ENCODE assay signal across 1 fruit fly cellular context in genomic region chr2L:8852235-8852634, dm6.
TF ChIP-seq lines count a peak whose summit lies in the region.

No protein-coding gene starts in this region.

TF ChIP-seq in whole organism, embryonic, 481 proteins besides CTCF, POLR2A, EP300 and RAD21 (continued from another document and continues in another):
- TF ChIP-seq CG8290 (GFP tag; optimal IDR thresholded peaks at IDR 0.05; lab: Kevin White, UChicago) (peak; percentile 59), CG8290 (tag; optimal IDR thresholded peaks at IDR 0.05; lab: Kevin White, UChicago) (peak in 1 of 2 experiments; percentile 89), CG7987 (GFP tag; optimal IDR thresholded peaks at IDR 0.05; lab: Kevin White, UChicago) (peak; percentile 71), Med (GFP tag; lab: Kevin White, UChicago) (peak; percentile 86), oc (tag; optimal IDR thresholded peaks at IDR 0.05; lab: Kevin White, UChicago) (peak; percentile 20), jigr1 (GFP tag; IDR thresholded peaks at IDR 0.05; lab: Robert Waterston, UW) (no peak), grn (GFP tag; optimal IDR thresholded peaks at IDR 0.05; lab: Kevin White, UChicago) (peak; percentile 61), ab (GFP tag; optimal IDR thresholded peaks at IDR 0.05; lab: Kevin White, UChicago) (no peak), CG15601 (tag; optimal IDR thresholded peaks at IDR 0.05; lab: Kevin White, UChicago) (peak; percentile 83), CG4617 (GFP tag; optimal IDR thresholded peaks at IDR 0.05; lab: Kevin White, UChicago; ENCODE audit: borderline replicate concordance) (no peak), Blimp-1 (GFP tag; optimal IDR thresholded peaks at IDR 0.05; lab: Kevin White, UChicago) (peak; percentile 53), gfzf (GFP tag; optimal IDR thresholded peaks at IDR 0.05; lab: Kevin White, UChicago) (no peak), CG9437 (GFP tag; optimal IDR thresholded peaks at IDR 0.05; lab: Kevin White, UChicago) (no peak), CG17359 (tag; optimal IDR thresholded peaks at IDR 0.05; lab: Kevin White, UChicago) (peak; percentile 53), CG12219 (GFP tag; optimal IDR thresholded peaks at IDR 0.05; lab: Kevin White, UChicago) (peak; percentile 65), CG6254 (GFP tag; optimal IDR thresholded peaks at IDR 0.05; lab: Kevin White, UChicago) (peak; percentile 78), amos (GFP tag; IDR thresholded peaks at IDR 0.05; lab: Robert Waterston, UW; ENCODE audit: partially characterized antibody) (no peak), CG31224 (GFP tag; IDR thresholded peaks at IDR 0.05; lab: Robert Waterston, UW) (no peak), lov (optimal IDR thresholded peaks at IDR 0.05; lab: Kevin White, UChicago) (no peak), lov (GFP tag; IDR thresholded peaks at IDR 0.05; lab: Robert Waterston, UW) (peak; percentile 68; the same call in 2 of the 3 replicates), Nf-YB (GFP tag; optimal IDR thresholded peaks at IDR 0.05; lab: Kevin White, UChicago) (peak; percentile 71), Taf1 (GFP tag; IDR thresholded peaks at IDR 0.05; lab: Robert Waterston, UW) (no peak), Adf1 (GFP tag; IDR thresholded peaks at IDR 0.05; lab: Robert Waterston, UW) (no peak), CG15011 (GFP tag; optimal IDR thresholded peaks at IDR 0.05; lab: Kevin White, UChicago) (peak; percentile 67), sug (tag; optimal IDR thresholded peaks at IDR 0.05; lab: Kevin White, UChicago) (no peak), ac (GFP tag; optimal IDR thresholded peaks at IDR 0.05; lab: Kevin White, UChicago) (peak; percentile 96), HLH4C (GFP tag; IDR thresholded peaks at IDR 0.05; lab: Robert Waterston, UW; ENCODE audit: partially characterized antibody) (no peak), yki (optimal IDR thresholded peaks at IDR 0.05; lab: Kevin White, UChicago) (no peak), slp2 (GFP tag; optimal IDR thresholded peaks at IDR 0.05; lab: Kevin White, UChicago) (peak; percentile 34), Tbp (GFP tag; optimal IDR thresholded peaks at IDR 0.05; lab: Kevin White, UChicago) (no peak), nmo (GFP tag; optimal IDR thresholded peaks at IDR 0.05; lab: Kevin White, UChicago) (peak; percentile 28), CG18619 (GFP tag; optimal IDR thresholded peaks at IDR 0.05; lab: Kevin White, UChicago) (peak; percentile 72), CG2678 (tag; optimal IDR thresholded peaks at IDR 0.05; lab: Kevin White, UChicago) (peak; percentile 66), kni (GFP tag; optimal IDR thresholded peaks at IDR 0.05; lab: Kevin White, UChicago) (peak; percentile 95), klu (GFP tag; IDR thresholded peaks at IDR 0.05; lab: Robert Waterston, UW) (no peak), Spps (tag; optimal IDR thresholded peaks at IDR 0.05; lab: Kevin White, UChicago) (peak; percentile 77), Six4 (GFP tag; optimal IDR thresholded peaks at IDR 0.05; lab: Kevin White, UChicago) (peak; percentile 69), CG2202 (tag; optimal IDR thresholded peaks at IDR 0.05; lab: Kevin White, UChicago) (peak; percentile 87), Deaf1 (tag; optimal IDR thresholded peaks at IDR 0.05; lab: Kevin White, UChicago) (peak; percentile 6), BEAF-32 (GFP tag; optimal IDR thresholded peaks at IDR 0.05; lab: Kevin White, UChicago) (no peak), ERR (GFP tag; optimal IDR thresholded peaks at IDR 0.05; lab: Kevin White, UChicago) (no peak), btn (GFP tag; optimal IDR thresholded peaks at IDR 0.05; lab: Kevin White, UChicago) (peak; percentile 54), CG4404 (GFP tag; IDR thresholded peaks at IDR 0.05; lab: Robert Waterston, UW) (peak; percentile 8; the same call in 1 of the 2 replicates), peb (GFP tag; IDR thresholded peaks at IDR 0.05; lab: Robert Waterston, UW) (no peak), CG10431 (GFP tag; optimal IDR thresholded peaks at IDR 0.05; lab: Kevin White, UChicago) (peak; percentile 70), CG16815 (GFP tag; optimal IDR thresholded peaks at IDR 0.05; lab: Kevin White, UChicago) (no peak), sima (GFP tag; optimal IDR thresholded peaks at IDR 0.05; lab: Kevin White, UChicago) (no peak), CG16863 (GFP tag; optimal IDR thresholded peaks at IDR 0.05; lab: Kevin White, UChicago) (peak; percentile 38), Doc3 (GFP tag; IDR thresholded peaks at IDR 0.05; lab: Robert Waterston, UW; ENCODE audit: partially characterized antibody) (no peak), Dbx (GFP tag; IDR thresholded peaks at IDR 0.05; lab: Robert Waterston, UW) (no peak), MTF-1 (GFP tag; optimal IDR thresholded peaks at IDR 0.05; lab: Kevin White, UChicago; ENCODE audit: borderline replicate concordance) (peak; percentile 85), Bteb2 (GFP tag; optimal IDR thresholded peaks at IDR 0.05; lab: Kevin White, UChicago) (no peak), CG9797 (GFP tag; optimal IDR thresholded peaks at IDR 0.05; lab: Kevin White, UChicago) (peak; percentile 34), wor (GFP tag; IDR thresholded peaks at IDR 0.05; lab: Robert Waterston, UW) (no peak), run (tag; optimal IDR thresholded peaks at IDR 0.05; lab: Kevin White, UChicago) (no peak), hkb (optimal IDR thresholded peaks at IDR 0.05; lab: Kevin White, UChicago) (no peak), hkb (GFP tag; IDR thresholded peaks at IDR 0.05; lab: Robert Waterston, UW) (peak; percentile 62; the same call in 1 of the 2 replicates), Nf-YA (GFP tag; IDR thresholded peaks at IDR 0.05; lab: Robert Waterston, UW) (no peak), dmrt11E (tag; optimal IDR thresholded peaks at IDR 0.05; lab: Kevin White, UChicago) (peak; percentile 89), Opbp (GFP tag; IDR thresholded peaks at IDR 0.05; lab: Robert Waterston, UW; ENCODE audit: partially characterized antibody) (no peak), Xbp1 (GFP tag; optimal IDR thresholded peaks at IDR 0.05; lab: Kevin White, UChicago) (no peak), nerfin-1 (tag; optimal IDR thresholded peaks at IDR 0.05; lab: Kevin White, UChicago) (peak; percentile 76), CG5180 (GFP tag; optimal IDR thresholded peaks at IDR 0.05; lab: Kevin White, UChicago) (peak; percentile 75), lab (GFP tag; optimal IDR thresholded peaks at IDR 0.05; lab: Kevin White, UChicago) (peak; percentile 77), dimm (GFP tag; IDR thresholded peaks at IDR 0.05; lab: Robert Waterston, UW) (no peak), Mes4 (GFP tag; optimal IDR thresholded peaks at IDR 0.05; lab: Kevin White, UChicago) (peak; percentile 63), Jarid2 (GFP tag; optimal IDR thresholded peaks at IDR 0.05; lab: Kevin White, UChicago) (peak; percentile 62), CG7372 (GFP tag; IDR thresholded peaks at IDR 0.05; lab: Robert Waterston, UW) (no peak), Atf-2 (GFP tag; optimal IDR thresholded peaks at IDR 0.05; lab: Kevin White, UChicago) (peak; percentile 11), croc (GFP tag; conservative IDR thresholded peaks at IDR 0.05; lab: Robert Waterston, UW) (peak; percentile 49; the same call in 2 of the 3 replicates), ham (GFP tag; IDR thresholded peaks at IDR 0.05; lab: Robert Waterston, UW) (no peak), CG3163 (GFP tag; optimal IDR thresholded peaks at IDR 0.05; lab: Kevin White, UChicago) (peak; percentile 25), unpg (GFP tag; optimal IDR thresholded peaks at IDR 0.05; lab: Kevin White, UChicago) (peak; percentile 69), br (optimal IDR thresholded peaks at IDR 0.05; lab: Kevin White, UChicago) (no peak), CG6689 (GFP tag; IDR thresholded peaks at IDR 0.05; lab: Robert Waterston, UW) (peak; percentile 24; the same call in 1 of the 2 replicates), zf30C (GFP tag; optimal IDR thresholded peaks at IDR 0.05; lab: Kevin White, UChicago) (no peak), sens (GFP tag; lab: Kevin White, UChicago) (peak; percentile 91), CG15514 (GFP tag; optimal IDR thresholded peaks at IDR 0.05; lab: Kevin White, UChicago) (peak; percentile 28), H2.0 (GFP tag; IDR thresholded peaks at IDR 0.05; lab: Robert Waterston, UW) (no peak), nerfin-2 (GFP tag; IDR thresholded peaks at IDR 0.05; lab: Robert Waterston, UW; ENCODE audit: partially characterized antibody) (no peak), CG30431 (GFP tag; optimal IDR thresholded peaks at IDR 0.05; lab: Kevin White, UChicago) (peak; percentile 23), eve (GFP tag; optimal IDR thresholded peaks at IDR 0.05; lab: Kevin White, UChicago) (no peak), h (optimal IDR thresholded peaks at IDR 0.05; lab: Kevin White, UChicago) (no peak), lmd (GFP tag; IDR thresholded peaks at IDR 0.05; lab: Robert Waterston, UW) (no peak), CG14710 (tag; optimal IDR thresholded peaks at IDR 0.05; lab: Kevin White, UChicago) (peak; percentile 86), inv (GFP tag; IDR thresholded peaks at IDR 0.05; lab: Robert Waterston, UW; ENCODE audit: partially characterized antibody) (no peak), lilli (GFP tag; optimal IDR thresholded peaks at IDR 0.05; lab: Kevin White, UChicago) (no peak), hth (optimal IDR thresholded peaks at IDR 0.05; lab: Kevin White, UChicago) (no peak), Max (GFP tag; optimal IDR thresholded peaks at IDR 0.05; lab: Kevin White, UChicago) (no peak), CG1529 (GFP tag; optimal IDR thresholded peaks at IDR 0.05; lab: Kevin White, UChicago) (peak; percentile 74), corto (GFP tag; optimal IDR thresholded peaks at IDR 0.05; lab: Kevin White, UChicago) (no peak), nau (GFP tag; optimal IDR thresholded peaks at IDR 0.05; lab: Kevin White, UChicago) (peak; percentile 64), tna (GFP tag; IDR thresholded peaks at IDR 0.05; lab: Robert Waterston, UW; ENCODE audit: partially characterized antibody) (no peak), CG14860 (GFP tag; IDR thresholded peaks at IDR 0.05; lab: Robert Waterston, UW; ENCODE audit: partially characterized antibody) (no peak), Kr (GFP tag; optimal IDR thresholded peaks at IDR 0.05; lab: Kevin White, UChicago) (peak; percentile 99), bigmax (GFP tag; optimal IDR thresholded peaks at IDR 0.05; lab: Kevin White, UChicago) (no peak), ci (GFP tag; IDR thresholded peaks at IDR 0.05; lab: Robert Waterston, UW) (peak; percentile 72), onecut (GFP tag; IDR thresholded peaks at IDR 0.05; lab: Robert Waterston, UW) (peak; percentile 67), scrt (GFP tag; optimal IDR thresholded peaks at IDR 0.05; lab: Kevin White, UChicago) (peak; percentile 14), CG3726 (GFP tag; IDR thresholded peaks at IDR 0.05; lab: Robert Waterston, UW) (no peak), NfI (GFP tag; optimal IDR thresholded peaks at IDR 0.05; lab: Kevin White, UChicago) (no peak), pnt (GFP tag; optimal IDR thresholded peaks at IDR 0.05; lab: Kevin White, UChicago) (peak; percentile 26), CG13624 (GFP tag; optimal IDR thresholded peaks at IDR 0.05; lab: Kevin White, UChicago) (no peak), HmgZ (tag; optimal IDR thresholded peaks at IDR 0.05; lab: Kevin White, UChicago) (no peak), gsb (GFP tag; IDR thresholded peaks at IDR 0.05; lab: Robert Waterston, UW) (no peak), Trl (optimal IDR thresholded peaks at IDR 0.05; lab: Kevin White, UChicago) (no peak), Trl (GFP tag; optimal IDR thresholded peaks at IDR 0.05; lab: Kevin White, UChicago) (peak; percentile 77), CkIIα-i1 (GFP tag; IDR thresholded peaks at IDR 0.05; lab: Robert Waterston, UW) (no peak), B-H1 (GFP tag; IDR thresholded peaks at IDR 0.05; lab: Robert Waterston, UW) (no peak), CG9609 (GFP tag; optimal IDR thresholded peaks at IDR 0.05; lab: Kevin White, UChicago) (peak; percentile 20), pan (optimal IDR thresholded peaks at IDR 0.05; lab: Kevin White, UChicago) (no peak), pan (GFP tag; optimal IDR thresholded peaks at IDR 0.05 in 1 of 2, IDR thresholded peaks at IDR 0.05 in 1 of 2) (peak in 1 of 2 experiments; percentile 9), CG14014 (GFP tag; IDR thresholded peaks at IDR 0.05; lab: Robert Waterston, UW) (no peak), CG16779 (GFP tag; IDR thresholded peaks at IDR 0.05; lab: Robert Waterston, UW) (no peak), Doc2 (GFP tag; IDR thresholded peaks at IDR 0.05; lab: Robert Waterston, UW) (no peak), CG6272 (GFP tag; IDR thresholded peaks at IDR 0.05; lab: Robert Waterston, UW) (no peak), CG17328 (GFP tag; IDR thresholded peaks at IDR 0.05; lab: Robert Waterston, UW) (peak; percentile 58; the same call in 1 of the 2 replicates), CG1832 (GFP tag; optimal IDR thresholded peaks at IDR 0.05; lab: Kevin White, UChicago) (no peak), D19A (tag; optimal IDR thresholded peaks at IDR 0.05; lab: Kevin White, UChicago) (peak; percentile 60), stwl (tag; optimal IDR thresholded peaks at IDR 0.05; lab: Kevin White, UChicago) (peak; percentile 35), CG31441 (GFP tag; IDR thresholded peaks at IDR 0.05; lab: Robert Waterston, UW) (peak; percentile 73; the same call in 1 of the 2 replicates), Gsc (GFP tag; IDR thresholded peaks at IDR 0.05; lab: Robert Waterston, UW) (no peak), CG6791 (GFP tag; IDR thresholded peaks at IDR 0.05; lab: Robert Waterston, UW; ENCODE audit: partially characterized antibody) (no peak), tio (GFP tag; optimal IDR thresholded peaks at IDR 0.05; lab: Kevin White, UChicago) (peak; percentile 34), CG15696 (tag; optimal IDR thresholded peaks at IDR 0.05; lab: Kevin White, UChicago) (peak; percentile 95), twi (tag; optimal IDR thresholded peaks at IDR 0.05; lab: Kevin White, UChicago) (peak; percentile 90), Usf (GFP tag; optimal IDR thresholded peaks at IDR 0.05; lab: Kevin White, UChicago) (peak; percentile 29), CG42726 (GFP tag; IDR thresholded peaks at IDR 0.05; lab: Robert Waterston, UW; ENCODE audit: partially characterized antibody) (no peak), Fer3 (tag; optimal IDR thresholded peaks at IDR 0.05; lab: Kevin White, UChicago) (no peak), knrl (GFP tag; IDR thresholded peaks at IDR 0.05; lab: Robert Waterston, UW; ENCODE audit: partially characterized antibody) (no peak), CG2712 (tag; optimal IDR thresholded peaks at IDR 0.05; lab: Kevin White, UChicago) (peak; percentile 77), CG6683 (GFP tag; optimal IDR thresholded peaks at IDR 0.05; lab: Kevin White, UChicago) (peak; percentile 27), gt (GFP tag; IDR thresholded peaks at IDR 0.05; lab: Robert Waterston, UW) (no peak), Meics (GFP tag; optimal IDR thresholded peaks at IDR 0.05; lab: Kevin White, UChicago) (peak; percentile 21)
